Worm (Caenorhabditis elegans): ENCODE results near the gene F19F10.11.

F19F10.11 gene

DNA sequence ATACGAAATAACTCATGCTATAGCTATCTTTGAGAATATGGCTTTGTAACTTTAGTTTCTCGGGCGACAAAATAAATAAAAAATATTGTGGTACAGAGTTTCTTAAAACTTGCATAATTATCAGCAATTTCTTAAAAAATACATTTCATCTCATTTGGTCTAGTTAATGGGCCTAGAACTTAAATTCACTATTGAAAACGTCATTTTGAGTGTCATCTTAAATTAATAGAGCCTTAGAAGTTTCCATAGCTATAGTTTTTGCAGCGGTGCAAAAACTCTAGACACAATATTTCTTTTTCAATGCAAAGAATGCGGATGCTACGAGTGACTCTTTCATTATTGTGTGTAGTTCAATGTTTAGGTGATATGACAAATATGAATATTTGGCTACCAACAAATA lies 24.5 kb upstream of the F19F10.11 start, which contains the start of gene clec-215:
clec-215 (plus strand) TSS at position 301 of the 400 bp plus-strand sequence.
- TF ChIP-seq T22C8.4 (GFP tag; IDR thresholded peaks at IDR 0.05) (no peak), cog-1 (tag; optimal IDR thresholded peaks at IDR 0.05) (no peak), ztf-29 (GFP tag; IDR thresholded peaks at IDR 0.05) (no peak), ztf-23 (GFP tag; IDR thresholded peaks at IDR 0.05) (no peak), tab-1 (GFP tag; IDR thresholded peaks at IDR 0.05) (no peak), flt-1 (GFP tag; IDR thresholded peaks at IDR 0.05) (no peak), ref-1 (GFP tag; conservative IDR thresholded peaks at IDR 0.05) (no peak), med-1 (GFP tag; optimal IDR thresholded peaks at IDR 0.05; ENCODE audit: insufficient read depth) (no peak), klf-2 (GFP tag; conservative IDR thresholded peaks at IDR 0.05) (no peak)

DNA sequence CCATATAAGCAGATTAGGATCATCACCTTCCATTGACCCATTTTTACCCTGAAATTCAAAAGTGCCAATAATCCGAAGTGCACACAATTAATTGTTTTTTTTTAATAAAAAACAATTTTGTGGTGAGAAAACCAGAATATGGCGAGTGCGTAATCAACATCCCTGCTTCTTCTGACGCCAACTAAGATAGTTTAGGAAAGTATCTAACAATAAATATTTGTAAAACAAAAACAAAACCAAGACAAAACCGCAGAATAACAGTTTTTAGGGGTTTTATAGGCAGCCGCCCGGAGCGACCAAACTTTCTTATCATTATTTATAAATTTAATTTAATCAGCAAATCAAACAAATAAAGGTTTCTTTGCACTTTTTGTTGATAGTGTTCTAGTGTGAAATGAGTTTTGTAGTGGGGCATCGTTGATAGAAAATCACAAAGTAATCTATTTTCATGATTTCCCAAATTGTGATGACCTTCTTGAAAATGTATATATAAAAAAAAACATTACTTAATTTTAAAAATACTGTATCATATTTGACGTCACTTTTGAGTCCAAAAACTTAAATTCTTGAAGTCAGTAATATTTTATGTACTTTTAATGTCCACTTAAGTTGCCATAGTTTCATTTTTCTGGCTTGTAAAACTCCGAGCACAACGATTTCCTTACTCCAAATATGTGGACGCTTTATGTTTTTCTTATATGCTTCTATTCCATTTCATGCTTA lies 22.4 kb upstream of the F19F10.11 start, which contains the start of the genes folt-3 and clec-214:
folt-3 (minus strand) TSS at position 51 of the 723 bp plus-strand sequence.
clec-214 (plus strand) TSS at position 673 of the 723 bp plus-strand sequence.
- TF ChIP-seq klf-2 (GFP tag; conservative IDR thresholded peaks at IDR 0.05) (no peak), cog-1 (tag; optimal IDR thresholded peaks at IDR 0.05) (no peak), ztf-23 (GFP tag; IDR thresholded peaks at IDR 0.05) (no peak), ztf-29 (GFP tag; IDR thresholded peaks at IDR 0.05) (no peak), med-1 (GFP tag; optimal IDR thresholded peaks at IDR 0.05; ENCODE audit: insufficient read depth) (no peak), tab-1 (GFP tag; IDR thresholded peaks at IDR 0.05) (no peak), T22C8.4 (GFP tag; IDR thresholded peaks at IDR 0.05) (no peak), ref-1 (GFP tag; conservative IDR thresholded peaks at IDR 0.05) (no peak), flt-1 (GFP tag; IDR thresholded peaks at IDR 0.05) (no peak)

DNA sequence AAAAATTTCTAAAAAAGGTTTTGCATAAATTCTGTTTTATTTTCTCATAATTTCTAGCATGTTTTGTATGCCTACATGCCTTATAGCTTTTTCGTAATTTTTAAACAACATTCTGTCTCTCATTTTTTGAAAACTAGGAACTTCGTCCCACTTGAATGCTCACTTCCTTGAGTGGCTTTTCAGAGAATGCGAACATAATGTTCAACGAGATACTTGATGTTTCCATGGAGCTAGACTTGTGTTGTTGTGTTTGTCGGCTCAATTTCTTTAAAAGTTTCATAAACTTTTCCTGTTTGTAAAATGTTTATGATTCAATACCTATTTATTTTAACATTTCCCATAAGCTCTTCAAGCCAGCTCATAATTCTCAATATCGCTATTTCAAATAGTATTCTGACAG lies 17.4 kb upstream of the F19F10.11 start, which contains the start of gene clec-213:
clec-213 (plus strand) TSS at position 301 of the 400 bp plus-strand sequence.
- no peak for TF ChIP-seq klf-2 (GFP tag; conservative IDR thresholded peaks at IDR 0.05)
- TF ChIP-seq ztf-23 (GFP tag; IDR thresholded peaks at IDR 0.05) = no peak
- TF ChIP-seq cog-1 (tag; optimal IDR thresholded peaks at IDR 0.05) = no peak
- no peak for TF ChIP-seq ztf-29 (GFP tag; IDR thresholded peaks at IDR 0.05)
- TF ChIP-seq med-1 (GFP tag; optimal IDR thresholded peaks at IDR 0.05; ENCODE audit: insufficient read depth) = no peak
- TF ChIP-seq flt-1 (GFP tag; IDR thresholded peaks at IDR 0.05) = no peak
- no peak for TF ChIP-seq ref-1 (GFP tag; conservative IDR thresholded peaks at IDR 0.05)
- no peak for TF ChIP-seq tab-1 (GFP tag; IDR thresholded peaks at IDR 0.05)
- no peak for TF ChIP-seq T22C8.4 (GFP tag; IDR thresholded peaks at IDR 0.05)

DNA sequence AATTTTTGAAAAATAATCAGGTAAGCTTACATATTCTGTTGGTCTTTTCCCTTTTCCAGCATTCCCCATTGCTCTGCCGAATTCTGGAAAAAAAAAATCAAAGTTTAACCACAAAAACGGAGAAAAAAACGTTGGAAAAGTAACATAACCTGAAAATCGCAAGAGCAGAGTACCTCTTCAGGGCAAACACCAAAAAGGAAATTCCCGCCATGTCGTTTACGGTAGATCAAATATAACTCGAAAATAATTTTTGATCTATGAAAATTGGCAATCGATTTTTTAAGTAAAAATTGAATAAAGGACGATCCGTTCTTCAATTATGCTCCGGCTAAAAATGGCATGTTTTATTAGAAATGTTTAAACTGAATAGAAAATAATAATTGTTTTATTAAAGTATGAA lies 15.9 kb upstream of the F19F10.11 start, which contains the start of gene C50E3.11:
C50E3.11 (minus strand) TSS at position 83 of the 400 bp plus-strand sequence.
- TF ChIP-seq tab-1 (GFP tag; IDR thresholded peaks at IDR 0.05) (no peak), flt-1 (GFP tag; IDR thresholded peaks at IDR 0.05) (no peak), cog-1 (tag; optimal IDR thresholded peaks at IDR 0.05) (no peak), ztf-23 (GFP tag; IDR thresholded peaks at IDR 0.05) (no peak), klf-2 (GFP tag; conservative IDR thresholded peaks at IDR 0.05) (no peak), ref-1 (GFP tag; conservative IDR thresholded peaks at IDR 0.05) (no peak), med-1 (GFP tag; optimal IDR thresholded peaks at IDR 0.05; ENCODE audit: insufficient read depth) (no peak), T22C8.4 (GFP tag; IDR thresholded peaks at IDR 0.05) (no peak), ztf-29 (GFP tag; IDR thresholded peaks at IDR 0.05) (no peak)

DNA sequence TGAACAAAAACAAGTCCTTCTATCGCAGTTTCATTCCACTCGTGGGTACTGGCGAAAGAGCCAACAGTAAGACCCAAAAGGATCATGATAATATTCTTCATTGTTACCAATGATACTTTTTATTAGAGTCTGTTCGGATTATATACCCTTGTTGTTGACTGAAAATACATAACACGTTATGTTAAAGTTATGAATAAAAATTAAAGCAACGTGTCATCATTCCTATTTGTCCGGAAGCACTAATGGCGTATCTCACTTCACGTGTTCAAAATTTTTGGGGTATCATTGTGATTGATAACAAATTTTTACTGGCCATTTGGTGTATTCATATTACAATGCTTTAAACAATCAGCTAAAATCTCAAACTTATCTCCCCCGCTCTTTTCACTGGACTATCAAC lies 13.9 kb upstream of the F19F10.11 start, which contains the start of gene scl-26:
scl-26 (minus strand) TSS at position 101 of the 400 bp plus-strand sequence.
- TF ChIP-seq flt-1 (GFP tag; IDR thresholded peaks at IDR 0.05) (no peak), klf-2 (GFP tag; conservative IDR thresholded peaks at IDR 0.05) (no peak), med-1 (GFP tag; optimal IDR thresholded peaks at IDR 0.05; ENCODE audit: insufficient read depth) (no peak), ztf-29 (GFP tag; IDR thresholded peaks at IDR 0.05) (no peak), T22C8.4 (GFP tag; IDR thresholded peaks at IDR 0.05) (no peak), tab-1 (GFP tag; IDR thresholded peaks at IDR 0.05) (no peak), cog-1 (tag; optimal IDR thresholded peaks at IDR 0.05) (no peak)

DNA sequence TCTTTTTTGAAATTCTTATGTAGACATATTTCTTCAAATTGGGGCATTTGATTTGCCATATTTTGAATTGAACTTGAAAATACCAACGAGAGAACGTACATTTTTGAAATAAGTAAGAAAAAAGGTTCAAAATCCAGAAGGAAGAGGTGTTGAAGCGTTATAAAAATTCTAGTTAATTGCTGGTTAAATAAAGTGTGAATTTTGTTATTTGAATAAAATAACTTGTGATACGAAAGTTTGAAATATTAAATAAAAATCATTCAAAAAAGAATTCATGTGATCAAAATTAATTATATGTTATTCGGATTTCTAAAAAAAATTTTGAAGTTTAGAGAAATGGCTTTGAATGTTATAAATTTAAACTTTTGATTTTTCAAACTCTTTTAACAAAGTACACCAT lies 12.6 kb upstream of the F19F10.11 start, which contains the start of gene C50E3.9:
C50E3.9 (minus strand) TSS at position 101 of the 400 bp plus-strand sequence.
- TF ChIP-seq tab-1 (GFP tag; IDR thresholded peaks at IDR 0.05) = no peak
- TF ChIP-seq T22C8.4 (GFP tag; IDR thresholded peaks at IDR 0.05) = no peak
- TF ChIP-seq flt-1 (GFP tag; IDR thresholded peaks at IDR 0.05) = no peak
- TF ChIP-seq ztf-29 (GFP tag; IDR thresholded peaks at IDR 0.05) = no peak
- TF ChIP-seq cog-1 (tag; optimal IDR thresholded peaks at IDR 0.05) = no peak
- TF ChIP-seq ref-1 (GFP tag; conservative IDR thresholded peaks at IDR 0.05) = no peak
- no peak for TF ChIP-seq med-1 (GFP tag; optimal IDR thresholded peaks at IDR 0.05; ENCODE audit: insufficient read depth)
- no peak for TF ChIP-seq klf-2 (GFP tag; conservative IDR thresholded peaks at IDR 0.05)

DNA sequence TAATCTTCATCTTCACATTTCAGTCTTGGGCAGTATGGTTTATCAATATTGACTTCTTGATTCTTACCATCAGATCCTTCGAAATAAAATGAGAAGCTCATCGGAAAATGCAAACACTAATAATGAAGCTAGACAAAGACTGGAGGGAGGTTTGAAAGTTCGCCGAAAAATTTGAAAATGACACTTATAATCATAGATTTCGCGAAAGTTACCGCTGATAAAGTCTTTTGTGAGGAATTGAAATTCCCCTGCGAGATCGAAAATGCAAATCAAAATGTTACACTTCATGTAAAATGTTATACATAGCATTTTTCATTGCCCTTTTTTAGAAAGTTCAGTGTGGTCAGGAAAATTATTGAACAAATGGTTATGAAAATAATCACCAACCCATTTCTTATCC lies 10.8 kb upstream of the F19F10.11 start, which contains the start of gene C50E3.7:
C50E3.7 (minus strand) TSS at position 101 of the 400 bp plus-strand sequence.
- TF ChIP-seq cog-1 (tag; optimal IDR thresholded peaks at IDR 0.05) = no peak
- TF ChIP-seq ztf-29 (GFP tag; IDR thresholded peaks at IDR 0.05) = no peak
- no peak for TF ChIP-seq flt-1 (GFP tag; IDR thresholded peaks at IDR 0.05)
- no peak for TF ChIP-seq tab-1 (GFP tag; IDR thresholded peaks at IDR 0.05)

DNA sequence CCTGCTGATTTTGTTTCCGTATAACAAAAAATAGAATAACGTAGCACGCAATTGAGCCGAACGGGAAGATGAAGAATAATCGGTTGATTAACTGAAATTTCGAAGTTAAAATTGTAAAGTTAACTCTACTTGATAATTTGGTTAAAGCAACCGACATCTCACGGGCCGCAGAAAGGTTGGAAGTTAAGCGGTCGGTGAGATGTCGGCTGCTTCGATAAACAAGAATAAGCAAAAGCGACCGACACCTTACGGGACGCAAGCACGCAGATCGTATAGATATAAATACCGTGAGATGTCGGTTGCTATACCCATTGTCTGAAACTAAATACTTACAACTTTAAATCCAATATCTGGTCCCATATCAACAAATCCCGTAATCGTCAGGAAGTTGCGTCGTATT lies 7.6 kb upstream of the F19F10.11 start:
- TF ChIP-seq flt-1 (GFP tag; IDR thresholded peaks at IDR 0.05) = no peak
- TF ChIP-seq med-1 (GFP tag; optimal IDR thresholded peaks at IDR 0.05; ENCODE audit: insufficient read depth) = no peak
- no peak for TF ChIP-seq ref-1 (GFP tag; conservative IDR thresholded peaks at IDR 0.05)
- TF ChIP-seq tab-1 (GFP tag; IDR thresholded peaks at IDR 0.05) = no peak
- no peak for TF ChIP-seq T22C8.4 (GFP tag; IDR thresholded peaks at IDR 0.05)
- no peak for TF ChIP-seq cog-1 (tag; optimal IDR thresholded peaks at IDR 0.05)
- TF ChIP-seq klf-2 (GFP tag; conservative IDR thresholded peaks at IDR 0.05) = no peak
- no peak for TF ChIP-seq ztf-29 (GFP tag; IDR thresholded peaks at IDR 0.05)
- no peak for TF ChIP-seq ztf-23 (GFP tag; IDR thresholded peaks at IDR 0.05)

DNA sequence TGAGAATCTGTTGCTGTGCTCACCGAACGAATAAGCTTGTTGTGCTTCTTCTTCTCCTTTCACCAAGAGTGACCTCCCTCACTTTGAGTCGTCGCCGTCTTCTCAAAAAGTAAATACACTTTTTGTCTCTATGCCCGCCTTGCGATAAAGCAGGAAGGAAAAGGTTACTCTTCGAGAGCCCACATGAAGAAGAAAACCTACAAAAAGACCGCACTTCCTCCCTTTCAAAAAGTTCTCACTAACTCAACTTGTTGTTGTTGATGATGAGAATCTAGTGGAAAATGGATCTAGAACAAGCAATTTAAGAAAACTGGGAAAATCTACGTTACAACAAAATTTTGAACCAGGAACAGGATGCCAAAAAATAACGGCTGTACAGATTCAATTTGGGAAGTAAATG lies 3.0 kb upstream of the F19F10.11 start, which contains the start of gene C50E3.6:
C50E3.6 (minus strand) TSS at position 101 of the 400 bp plus-strand sequence.
- TF ChIP-seq tab-1 (GFP tag; IDR thresholded peaks at IDR 0.05) (no peak), med-1 (GFP tag; optimal IDR thresholded peaks at IDR 0.05; ENCODE audit: insufficient read depth) (no peak), klf-2 (GFP tag; conservative IDR thresholded peaks at IDR 0.05) (no peak), flt-1 (GFP tag; IDR thresholded peaks at IDR 0.05) (no peak), ztf-29 (GFP tag; IDR thresholded peaks at IDR 0.05) (no peak), T22C8.4 (GFP tag; IDR thresholded peaks at IDR 0.05) (no peak), ref-1 (GFP tag; conservative IDR thresholded peaks at IDR 0.05) (no peak), ztf-23 (GFP tag; IDR thresholded peaks at IDR 0.05) (no peak), cog-1 (tag; optimal IDR thresholded peaks at IDR 0.05) (no peak)

All from whole organism, midembryonic.